Worm (Caenorhabditis elegans) whole organism, L2 larva: ENCODE results near the gene F56D6.8.

Experiments
- F13H6.1 ChIP-seq: sonication (generic microtip); optimal IDR thresholded peaks from 2 replicates; lab custom pipeline; 2016; ENCODE audit warnings: missing genetic modification characterization, missing compliant biosample characterization
- Y55F3AM.14 ChIP-seq: fragments of 200-800 bp; sonication (Bioruptor generic); optimal IDR thresholded peaks from 2 replicates; lab custom pipeline; 2018; ENCODE audit warnings: mild to moderate bottlenecking, missing genetic modification characterization, missing compliant biosample characterization
- ZK546.5 ChIP-seq: sonication (generic microtip); optimal IDR thresholded peaks from 2 replicates; lab custom pipeline; 2017; ENCODE audit warnings: missing biosample characterization, missing genetic modification characterization
- alr-1 ChIP-seq: fragments of 150-350 bp; optimal IDR thresholded peaks from 2 replicates; lab custom pipeline; 2014; ENCODE audit warnings: missing biosample characterization, missing genetic modification characterization
- aly-2 ChIP-seq: fragments of 150-350 bp; optimal IDR thresholded peaks from 2 replicates; lab custom pipeline; 2014; ENCODE audit warnings: missing biosample characterization, missing genetic modification characterization
- ama-1 ChIP-seq: fragments of 150-350 bp; optimal IDR thresholded peaks from 2 replicates; lab custom pipeline; 2018; ENCODE audit warnings: inconsistent platforms
- blmp-1 ChIP-seq: sonication (generic microtip); optimal IDR thresholded peaks from 2 replicates; lab custom pipeline; 2017; ENCODE audit warnings: missing genetic modification characterization, mild to moderate bottlenecking, missing compliant biosample characterization, antibody characterized with exemption, moderate library complexity; ENCODE audit not compliant: insufficient read depth
- crh-2 ChIP-seq: sonication (generic microtip); optimal IDR thresholded peaks from 2 replicates; lab custom pipeline; 2017; ENCODE audit warnings: missing biosample characterization, missing genetic modification characterization
- dmd-4 ChIP-seq: sonication (generic microtip); optimal IDR thresholded peaks from 2 replicates; lab custom pipeline; 2017; ENCODE audit warnings: missing biosample characterization, missing genetic modification characterization
- egl-27 ChIP-seq: sonication (generic microtip); optimal IDR thresholded peaks from 3 replicates; lab custom pipeline; 2017; ENCODE audit warnings: missing biosample characterization, missing genetic modification reagents, missing genetic modification characterization
- elt-1 ChIP-seq: fragments of 150-350 bp; optimal IDR thresholded peaks from 2 replicates; lab custom pipeline; 2014; ENCODE audit warnings: missing biosample characterization, missing genetic modification characterization
- fos-1 ChIP-seq: fragments of 150-350 bp; optimal IDR thresholded peaks from 2 replicates; lab custom pipeline; 2014; ENCODE audit warnings: missing biosample characterization, missing genetic modification characterization
- lin-11 ChIP-seq: fragments of 150-350 bp; sonication (generic microtip); optimal IDR thresholded peaks from 2 replicates; lab custom pipeline; 2014; ENCODE audit warnings: missing biosample characterization, missing genetic modification characterization, inconsistent platforms, mixed read lengths
- lin-13 ChIP-seq: fragments of 150-350 bp; optimal IDR thresholded peaks from 2 replicates; lab custom pipeline; 2014; ENCODE audit warnings: missing biosample characterization, missing genetic modification reagents, missing genetic modification characterization
- lin-39 ChIP-seq: fragments of 150-350 bp; optimal IDR thresholded peaks from 2 replicates; lab custom pipeline; 2014; ENCODE audit warnings: missing biosample characterization, missing genetic modification reagents, missing genetic modification characterization
- mab-5 ChIP-seq: fragments of 150-350 bp; optimal IDR thresholded peaks from 2 replicates; lab custom pipeline; 2014; ENCODE audit warnings: missing biosample characterization, missing genetic modification characterization
- mdl-1 ChIP-seq, 2 experiments: fragments of 150-350 bp in 1 of 2; sonication (generic microtip) in 1 of 2; optimal IDR thresholded peaks; 2 replicates each; lab custom pipeline; 2017; ENCODE audit warnings: missing biosample characterization in 2 of 2, missing genetic modification characterization in 2 of 2
- nhr-12 ChIP-seq: fragments of 150-350 bp; optimal IDR thresholded peaks from 2 replicates; lab custom pipeline; 2014; ENCODE audit warnings: missing biosample characterization, missing genetic modification characterization
- nhr-129 ChIP-seq: fragments of 150-350 bp; optimal IDR thresholded peaks from 2 replicates; lab custom pipeline; 2014; ENCODE audit warnings: missing biosample characterization, missing genetic modification characterization
- nhr-21 ChIP-seq: fragments of 150-350 bp; optimal IDR thresholded peaks from 2 replicates; lab custom pipeline; 2014; ENCODE audit warnings: missing biosample characterization, missing genetic modification characterization
- nhr-237 ChIP-seq: fragments of 150-350 bp; optimal IDR thresholded peaks from 2 replicates; lab custom pipeline; 2014; ENCODE audit warnings: missing biosample characterization, missing genetic modification characterization
- nhr-25 ChIP-seq: fragments of 150-350 bp; sonication (generic microtip); optimal IDR thresholded peaks from 3 replicates; lab custom pipeline; 2014; ENCODE audit warnings: missing biosample characterization, missing genetic modification characterization
- nhr-77 ChIP-seq: fragments of 150-350 bp; optimal IDR thresholded peaks from 2 replicates; lab custom pipeline; 2014; ENCODE audit warnings: missing biosample characterization, missing genetic modification characterization
- peb-1 ChIP-seq: fragments of 150-350 bp; optimal IDR thresholded peaks from 2 replicates; lab custom pipeline; 2014; ENCODE audit warnings: missing biosample characterization, missing genetic modification characterization
- sem-4 ChIP-seq: fragments of 150-350 bp; optimal IDR thresholded peaks from 2 replicates; lab custom pipeline; 2014; ENCODE audit warnings: missing biosample characterization, missing genetic modification reagents, missing genetic modification characterization
- unc-39 ChIP-seq: fragments of 150-350 bp; optimal IDR thresholded peaks from 2 replicates; lab custom pipeline; 2014; ENCODE audit warnings: missing biosample characterization, missing genetic modification characterization
- unc-55 ChIP-seq: fragments of 150-350 bp; sonication (generic microtip); optimal IDR thresholded peaks from 3 replicates; lab custom pipeline; 2014; ENCODE audit warnings: missing biosample characterization, missing genetic modification reagents, missing genetic modification characterization
- ztf-1 ChIP-seq: fragments of 200-800 bp; sonication (Bioruptor generic); conservative IDR thresholded peaks from 2 replicates; pipeline ENCODE4 v1.3.6; 2022; ENCODE audit warnings: missing genetic modification characterization, missing compliant biosample characterization
- ztf-11 ChIP-seq: sonication (generic microtip); optimal IDR thresholded peaks from 2 replicates; lab custom pipeline; 2017; ENCODE audit warnings: missing biosample characterization, missing genetic modification characterization

Gene F56D6.8

ce11 chrIV:3867252-3867651 lies 27.0 kb downstream of the F56D6.8 start, which contains the start of gene F37C4.4:
TSS of gene F37C4.4 (plus strand) at chrIV:3867309.
- TF ChIP-seq Y55F3AM.14 (GFP tag; lab: Kevin White, UChicago) (no peak), crh-2 (tag; lab: Kevin White, UChicago) (no peak), nhr-21 (tag; lab: Kevin White, UChicago) (no peak), dmd-4 (tag; lab: Kevin White, UChicago) (no peak)

DNA sequence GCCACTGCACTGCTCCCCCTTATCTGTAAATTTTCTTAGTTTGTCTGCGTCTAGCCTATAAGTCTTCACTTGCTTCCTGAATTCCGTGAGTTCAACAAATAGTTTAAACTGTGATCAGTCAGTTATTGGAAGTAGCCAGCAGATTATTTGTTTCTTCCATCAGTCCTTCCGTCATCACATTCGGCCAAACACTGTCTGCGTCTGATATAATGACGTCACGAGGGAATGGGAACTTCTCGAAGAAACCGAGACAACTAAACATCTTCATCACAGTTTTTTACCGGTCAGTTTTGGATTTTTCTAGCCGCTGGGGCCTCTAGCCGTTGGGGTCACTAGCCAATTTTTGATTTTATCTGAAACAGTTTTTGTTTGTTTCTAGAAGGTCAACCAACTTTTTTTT lies 28.2 kb downstream of the F56D6.8 start:
- TF ChIP-seq nhr-25 (tag; lab: Kevin White, UChicago) (peak; percentile 38), ztf-11 (no peak), fos-1 (tag; lab: Kevin White, UChicago) (peak; percentile 3), nhr-129 (tag; lab: Kevin White, UChicago) (peak; percentile 24)
- TF ChIP-seq, all 48 proteins: peak for 3

- TF ChIP-seq lin-11 (tag; lab: Kevin White, UChicago), result no peak
- no peak for TF ChIP-seq aly-2 (tag; lab: Kevin White, UChicago)
- no peak for TF ChIP-seq mab-5 (tag; lab: Kevin White, UChicago)
- no peak for TF ChIP-seq crh-2 (tag; lab: Kevin White, UChicago)
- TF ChIP-seq fos-1 (tag; lab: Kevin White, UChicago), result no peak
- TF ChIP-seq ama-1 (lab: Kevin White, UChicago), result no peak
- no peak for TF ChIP-seq elt-1 (tag; lab: Kevin White, UChicago)
Observed at ce11 chrIV:3864944-3865343, 29.3 kb downstream of the F56D6.8 start, which contains the start of gene aat-8. TSS of gene aat-8 (minus strand) at chrIV:3865044.

ce11 chrIV:3862948-3863347 lies 31.3 kb downstream of the F56D6.8 start:
- TF ChIP-seq mab-5 (tag; lab: Kevin White, UChicago), result no peak
- no peak for TF ChIP-seq nhr-237 (tag; lab: Kevin White, UChicago)
- TF ChIP-seq dmd-4 (tag; lab: Kevin White, UChicago), result no peak
- no peak for TF ChIP-seq alr-1 (tag; lab: Kevin White, UChicago)
- no peak for TF ChIP-seq unc-55 (GFP tag; lab: Kevin White, UChicago)
- TF ChIP-seq nhr-77, result no peak
- no peak for TF ChIP-seq sem-4 (tag; lab: Kevin White, UChicago)
- no peak for TF ChIP-seq ztf-1

DNA sequence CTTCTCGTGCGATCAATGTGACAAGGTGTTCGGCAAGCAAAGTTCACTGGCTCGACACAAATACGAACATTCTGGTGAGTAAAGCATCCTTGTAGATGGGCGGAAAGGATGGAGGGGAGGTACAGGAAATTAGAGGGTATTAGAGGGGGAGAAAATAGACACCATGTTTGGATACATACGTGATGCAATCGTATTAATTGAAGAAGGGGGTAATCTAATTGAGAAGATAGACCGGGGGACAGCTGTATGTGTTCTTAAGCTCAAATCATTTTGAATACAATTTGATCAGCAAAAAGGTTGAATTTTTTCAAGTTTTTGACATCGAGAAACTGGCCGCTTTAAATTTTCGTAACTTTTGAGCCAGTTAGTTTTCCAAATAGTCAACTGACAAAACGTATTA lies 33.8 kb downstream of the F56D6.8 start:
- TF ChIP-seq mdl-1 (tag; optimal IDR thresholded peaks at IDR 0.05; lab: Kevin White, UChicago) (no peak), ztf-11 (no peak), nhr-12 (tag; lab: Kevin White, UChicago) (no peak), lin-39 (tag; lab: Kevin White, UChicago) (no peak), blmp-1 (tag; lab: Kevin White, UChicago) (no peak), sem-4 (tag; lab: Kevin White, UChicago) (no peak), lin-13 (GFP tag; lab: Kevin White, UChicago) (no peak), peb-1 (no peak), unc-39 (no peak)

DNA sequence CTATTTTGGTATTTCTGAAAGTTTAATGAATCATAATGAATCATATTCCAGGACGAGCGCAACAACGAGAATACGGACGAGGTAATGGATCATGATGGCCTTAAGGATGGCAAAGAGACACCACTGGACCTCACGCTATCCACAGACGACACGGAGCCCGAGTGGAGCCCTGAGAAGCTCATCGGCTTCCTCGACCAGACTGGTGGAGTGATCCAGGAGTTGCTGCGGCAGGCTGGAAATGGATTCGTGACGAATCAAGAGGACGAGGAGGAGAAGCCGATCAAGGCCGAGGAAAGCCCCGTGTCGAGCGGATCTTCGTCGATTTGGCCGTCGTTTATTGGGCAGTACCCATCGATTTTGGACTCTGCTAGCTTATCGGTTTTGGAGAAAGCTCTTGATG lies 34.7 kb downstream of the F56D6.8 start:
- TF ChIP-seq ama-1 (lab: Kevin White, UChicago) (no peak), egl-27 (tag; lab: Kevin White, UChicago) (no peak)

DNA sequence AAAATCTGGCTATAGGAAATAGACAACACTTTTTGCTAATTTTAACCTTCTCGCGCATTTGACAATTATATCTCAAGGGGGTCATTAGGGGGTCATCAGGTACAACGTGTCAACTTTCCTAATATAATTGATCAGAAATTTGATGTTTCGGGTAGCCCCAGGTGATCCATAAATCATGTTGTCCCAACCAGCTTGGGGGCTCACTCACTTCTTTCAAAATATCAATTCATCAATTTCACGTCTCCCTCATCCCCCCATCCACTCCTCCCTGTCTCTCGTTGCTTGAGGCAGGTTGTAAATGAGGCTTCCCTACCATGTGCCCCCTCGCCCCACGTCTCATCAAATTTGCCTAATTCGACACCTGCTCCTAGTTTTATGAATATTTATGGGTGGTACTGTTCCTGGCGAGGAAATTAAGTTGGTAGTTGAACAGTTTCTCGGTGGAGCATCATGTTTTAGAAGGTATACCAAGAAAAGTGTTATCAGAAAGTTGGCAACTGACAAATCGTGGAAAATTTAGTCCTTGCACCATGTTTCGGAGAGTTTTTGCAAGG lies 36.2 kb downstream of the F56D6.8 start:
- TF ChIP-seq ztf-1 (no peak), lin-39 (tag; lab: Kevin White, UChicago) (peak; percentile 49), mab-5 (tag; lab: Kevin White, UChicago) (peak; percentile 81)

DNA sequence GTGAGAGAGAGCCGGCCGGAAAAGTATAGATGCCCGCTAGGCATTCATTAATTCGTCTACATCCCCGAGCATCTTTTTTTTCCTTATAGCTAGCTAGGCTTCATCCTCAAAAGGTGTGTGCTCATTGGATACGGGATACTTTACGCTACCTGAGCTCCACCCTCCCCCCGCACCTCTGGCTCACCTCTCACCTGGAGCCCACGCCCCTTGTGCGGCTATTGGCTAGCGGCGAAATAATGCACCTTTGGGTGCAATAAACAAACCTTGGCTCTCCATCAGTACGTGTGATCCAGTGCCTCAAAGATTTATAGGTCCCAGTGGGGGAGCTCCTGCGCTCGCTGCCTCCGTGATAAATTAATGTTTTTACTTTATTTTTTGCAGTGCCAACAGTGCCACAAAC lies 38.0 kb downstream of the F56D6.8 start:
- TF ChIP-seq F13H6.1 (no peak), ztf-11 (no peak), mab-5 (tag; lab: Kevin White, UChicago) (peak; percentile 62), ZK546.5 (tag; lab: Kevin White, UChicago) (no peak)
- TF ChIP-seq, all 48 proteins: peak for 1
